Worm (Caenorhabditis elegans) whole organism, young adult: ENCODE results near the gene srbc-43.

ENCODE experiments used
- atf-7 ChIP-seq: sonication (generic microtip); optimal IDR thresholded peaks from 2 replicates; lab custom pipeline; 2017; ENCODE audit warnings: mild to moderate bottlenecking, missing genetic modification characterization, missing compliant biosample characterization
- bed-1 ChIP-seq: fragments of 200-800 bp; sonication (Bioruptor generic); IDR thresholded peaks from 2 replicates; pipeline ENCODE4 v1.3.6; 2022; ENCODE audit warnings: missing genetic modification reagents, missing genetic modification characterization, missing compliant biosample characterization
- ceh-40 ChIP-seq: fragments of 200-800 bp; sonication (Bioruptor generic); IDR thresholded peaks from 2 replicates; pipeline ENCODE4 v1.3.6; 2022; ENCODE audit warnings: missing genetic modification characterization, missing compliant biosample characterization
- fkh-3 ChIP-seq: sonication (generic microtip); optimal IDR thresholded peaks from 2 replicates; lab custom pipeline; 2016; ENCODE audit warnings: mild to moderate bottlenecking, missing genetic modification characterization, missing compliant biosample characterization
- nhr-120 ChIP-seq: fragments of 200-800 bp; sonication (Bioruptor generic); IDR thresholded peaks from 2 replicates; pipeline ENCODE4 v1.3.6; 2022; ENCODE audit warnings: missing genetic modification characterization, missing compliant biosample characterization
- snpc-4 ChIP-seq, 5 experiments: fragments of 150-350 bp in 1 of 5; sonication (generic microtip) in 4 of 5; optimal IDR thresholded peaks; 2 replicates each; lab custom pipeline; 2014 to 2018; ENCODE audit warnings: missing genetic modification characterization in 5 of 5, missing biosample characterization in 3 of 5, antibody characterized with exemption in 2 of 5, mild to moderate bottlenecking in 2 of 5, missing compliant biosample characterization in 2 of 5, missing genotype in 2 of 5, moderate library complexity in 2 of 5, missing genetic modification reagents in 1 of 5

DNA sequence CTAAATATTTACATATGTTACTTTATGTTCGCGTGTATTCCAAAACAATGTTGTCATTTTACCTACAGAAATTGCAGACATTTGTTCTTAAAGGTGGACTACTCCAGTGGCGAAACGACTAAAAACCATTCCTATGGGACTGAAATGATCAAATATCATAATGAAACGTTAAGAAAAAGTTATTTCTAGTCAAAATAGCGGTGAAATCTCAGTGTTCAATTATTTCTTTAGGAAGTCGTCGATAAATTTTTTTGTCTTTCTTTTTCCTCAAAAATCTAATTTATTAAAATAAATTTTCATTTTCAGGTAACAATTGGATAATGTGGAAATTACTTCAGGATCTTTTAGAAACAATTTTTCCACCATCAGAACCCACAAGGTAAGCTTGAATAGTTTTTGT lies 45.1 kb upstream of the srbc-43 start, which contains the start of gene C44H9.4:
- no peak for TF ChIP-seq nhr-120 (GFP tag; lab: Robert Waterston, UW)
- no peak for TF ChIP-seq fkh-3 (tag; lab: Kevin White, UChicago)
- TF ChIP-seq bed-1 (GFP tag; lab: Robert Waterston, UW), result no peak
- no peak for TF ChIP-seq atf-7
- no peak for TF ChIP-seq snpc-4 (GFP tag; optimal IDR thresholded peaks at IDR 0.05; lab: Kevin White, UChicago)
- no peak for TF ChIP-seq snpc-4 (tag; optimal IDR thresholded peaks at IDR 0.05; lab: Kevin White, UChicago)
- no peak for TF ChIP-seq ceh-40 (GFP tag; lab: Robert Waterston, UW)
